Fruit fly (Drosophila melanogaster): ENCODE measurements around the gene orb2.
A peak's percentile ranks its signal among the peaks of the same experiment; 100 is the strongest.

orb2 gene

dm6 chr3L:8985848-8986320 is 31.6 kb upstream of the orb2 start, which contains the start of gene Galk (continued):
- TF ChIP-seq BtbVII (GFP tag; optimal IDR thresholded peaks at IDR 0.05) (peak; percentile 80), CG7556 (GFP tag; optimal IDR thresholded peaks at IDR 0.05) (peak; percentile 28), Sox100B (GFP tag; optimal IDR thresholded peaks at IDR 0.05) (no peak), CG17385 (GFP tag; optimal IDR thresholded peaks at IDR 0.05) (no peak), ase (GFP tag; IDR thresholded peaks at IDR 0.05) (peak; percentile 57; the same call in 2 of the 3 replicates), MTF-1 (GFP tag; optimal IDR thresholded peaks at IDR 0.05; ENCODE audit: borderline replicate concordance) (peak; percentile 44), CG1647 (GFP tag; optimal IDR thresholded peaks at IDR 0.05) (peak; percentile 18), Xrp1 (GFP tag; IDR thresholded peaks at IDR 0.05) (no peak; the same call in 1 of the 2 replicates), CG12299 (tag; optimal IDR thresholded peaks at IDR 0.05) (peak; percentile 48), wek (GFP tag; optimal IDR thresholded peaks at IDR 0.05) (peak; percentile 82), CG30020 (tag; optimal IDR thresholded peaks at IDR 0.05) (no peak), jing (GFP tag; optimal IDR thresholded peaks at IDR 0.05) (no peak), CG2889 (GFP tag; IDR thresholded peaks at IDR 0.05) (peak; percentile 70; the same call in 1 of the 3 replicates), Hr78 (GFP tag; optimal IDR thresholded peaks at IDR 0.05) (peak in 1 of 2 experiments; percentile 86), CrebB (tag; optimal IDR thresholded peaks at IDR 0.05) (peak; percentile 70), lbe (GFP tag; optimal IDR thresholded peaks at IDR 0.05) (no peak), gsb (GFP tag; IDR thresholded peaks at IDR 0.05) (peak; percentile 75), CG3838 (GFP tag; optimal IDR thresholded peaks at IDR 0.05) (peak; percentile 16), BEAF-32 (GFP tag; optimal IDR thresholded peaks at IDR 0.05) (no peak), Lpt (GFP tag; optimal IDR thresholded peaks at IDR 0.05) (no peak), cg (GFP tag; optimal IDR thresholded peaks at IDR 0.05) (no peak), CG4730 (GFP tag; IDR thresholded peaks at IDR 0.05) (peak; percentile 52; the same call in 1 of the 2 replicates), Rfx (GFP tag; IDR thresholded peaks at IDR 0.05) (peak; percentile 93), rib (GFP tag; IDR thresholded peaks at IDR 0.05) (peak; percentile 40; the same call in 1 of the 2 replicates), CG34422 (GFP tag; IDR thresholded peaks at IDR 0.05) (no peak), Sin3A (optimal IDR thresholded peaks at IDR 0.05) (no peak), stwl (tag; optimal IDR thresholded peaks at IDR 0.05) (no peak), Trl (optimal IDR thresholded peaks at IDR 0.05) (no peak), Trl (GFP tag; optimal IDR thresholded peaks at IDR 0.05) (peak; percentile 43), CG11093 (GFP tag; IDR thresholded peaks at IDR 0.05) (no peak), CG42726 (GFP tag; IDR thresholded peaks at IDR 0.05; ENCODE audit: partially characterized antibody) (no peak), D (optimal IDR thresholded peaks at IDR 0.05) (no peak), D (GFP tag; optimal IDR thresholded peaks at IDR 0.05) (peak; percentile 1), CG17568 (GFP tag; optimal IDR thresholded peaks at IDR 0.05) (peak; percentile 67), chif (GFP tag; optimal IDR thresholded peaks at IDR 0.05) (peak in 1 of 2 experiments; percentile 4), CG17802 (tag; optimal IDR thresholded peaks at IDR 0.05) (peak; percentile 25), CG15479 (GFP tag; optimal IDR thresholded peaks at IDR 0.05) (no peak), Dbx (GFP tag; IDR thresholded peaks at IDR 0.05) (peak; percentile 75; the same call in 2 of the 3 replicates), CG6689 (GFP tag; IDR thresholded peaks at IDR 0.05) (peak; percentile 39; the same call in 1 of the 2 replicates), CG12104 (GFP tag; optimal IDR thresholded peaks at IDR 0.05) (no peak), CG32532 (GFP tag; IDR thresholded peaks at IDR 0.05) (peak; percentile 92), zf30C (GFP tag; optimal IDR thresholded peaks at IDR 0.05) (no peak), dan (GFP tag; IDR thresholded peaks at IDR 0.05) (no peak), Bdp1 (GFP tag; optimal IDR thresholded peaks at IDR 0.05) (no peak), otp (GFP tag; IDR thresholded peaks at IDR 0.05) (peak; percentile 67), odd (GFP tag; optimal IDR thresholded peaks at IDR 0.05) (peak; percentile 62), gce (GFP tag; IDR thresholded peaks at IDR 0.05) (no peak), CG12071 (GFP tag; optimal IDR thresholded peaks at IDR 0.05) (peak; percentile 72), bsh (GFP tag; optimal IDR thresholded peaks at IDR 0.05) (peak in 1 of 2 experiments; percentile 49), tin (GFP tag; optimal IDR thresholded peaks at IDR 0.05) (peak; percentile 50), grau (tag; optimal IDR thresholded peaks at IDR 0.05) (peak; percentile 97)

Data from whole organism, embryonic.